Fruit fly (Drosophila melanogaster): ENCODE results near the gene Srx.

Srx gene

dm6 chrX:17878632-17879033, 21.9 kb downstream of the Srx start (continued):
- TF ChIP-seq corto (GFP tag; optimal IDR thresholded peaks at IDR 0.05), result peak; percentile 59
- TF ChIP-seq unc-4 (GFP tag; IDR thresholded peaks at IDR 0.05; ENCODE audit: partially characterized antibody), result peak; percentile 36; the same call in 1 of the 2 replicates
- 0 out of 3 replicates have a peak, but pooled peaks have one; percentile 14 for TF ChIP-seq CG34224 (GFP tag; IDR thresholded peaks at IDR 0.05; ENCODE audit: partially characterized antibody)
- no peak for TF ChIP-seq sima (GFP tag; optimal IDR thresholded peaks at IDR 0.05)
- peak; percentile 16 for TF ChIP-seq CG12769 (tag; optimal IDR thresholded peaks at IDR 0.05)
- TF ChIP-seq lola (GFP tag; optimal IDR thresholded peaks at IDR 0.05), result no peak
- TF ChIP-seq CG33557 (GFP tag; optimal IDR thresholded peaks at IDR 0.05), result no peak
- peak; percentile 46 for TF ChIP-seq CG8478 (optimal IDR thresholded peaks at IDR 0.05)
- peak; percentile 67 for TF ChIP-seq nom (GFP tag; optimal IDR thresholded peaks at IDR 0.05)
- no peak for TF ChIP-seq CG10267 (tag; optimal IDR thresholded peaks at IDR 0.05)
- TF ChIP-seq sr (GFP tag; IDR thresholded peaks at IDR 0.05), result peak; percentile 79
- no peak for TF ChIP-seq Sox102F (GFP tag; optimal IDR thresholded peaks at IDR 0.05)
- peak; percentile 33 for TF ChIP-seq lbe (GFP tag; optimal IDR thresholded peaks at IDR 0.05)
- TF ChIP-seq CG32767 (GFP tag; IDR thresholded peaks at IDR 0.05), result peak; percentile 45; the same call in 1 of the 2 replicates
- peak; percentile 48 for TF ChIP-seq sd (tag; optimal IDR thresholded peaks at IDR 0.05)
- peak; percentile 25 for TF ChIP-seq CG9727 (GFP tag; optimal IDR thresholded peaks at IDR 0.05)
- TF ChIP-seq ewg (GFP tag; optimal IDR thresholded peaks at IDR 0.05), result peak; percentile 50
- TF ChIP-seq CG10543 (GFP tag; optimal IDR thresholded peaks at IDR 0.05), result peak; percentile 21
- peak; percentile 10; the same call in 1 of the 4 replicates for TF ChIP-seq Dll (GFP tag; IDR thresholded peaks at IDR 0.05; ENCODE audit: partially characterized antibody)
- TF ChIP-seq CG32772 (GFP tag; IDR thresholded peaks at IDR 0.05), result peak; percentile 81
- TF ChIP-seq CG1832 (GFP tag; optimal IDR thresholded peaks at IDR 0.05), result peak; percentile 34
- TF ChIP-seq Dref (GFP tag; IDR thresholded peaks at IDR 0.05), result peak; percentile 42
- TF ChIP-seq dm (GFP tag; optimal IDR thresholded peaks at IDR 0.05), result peak; percentile 26
- TF ChIP-seq YL-1 (GFP tag; optimal IDR thresholded peaks at IDR 0.05), result peak; percentile 2
- peak; percentile 65 for TF ChIP-seq Drgx (GFP tag; IDR thresholded peaks at IDR 0.05)
- peak; percentile 56 for TF ChIP-seq CG17186 (GFP tag; optimal IDR thresholded peaks at IDR 0.05)
- no peak for TF ChIP-seq sim (GFP tag; IDR thresholded peaks at IDR 0.05)
- TF ChIP-seq Med (GFP tag), result peak; percentile 54
- TF ChIP-seq cg (GFP tag; optimal IDR thresholded peaks at IDR 0.05), result peak; percentile 91
- TF ChIP-seq Adf1 (GFP tag; IDR thresholded peaks at IDR 0.05), result peak; percentile 69
- TF ChIP-seq da (GFP tag; optimal IDR thresholded peaks at IDR 0.05), result no peak
- TF ChIP-seq E2f2 (GFP tag; IDR thresholded peaks at IDR 0.05), result peak; percentile 25; the same call in 1 of the 2 replicates
- peak; percentile 74 for TF ChIP-seq CG3163 (GFP tag; optimal IDR thresholded peaks at IDR 0.05)
- no peak for TF ChIP-seq prd (optimal IDR thresholded peaks at IDR 0.05)
- TF ChIP-seq prd (GFP tag; IDR thresholded peaks at IDR 0.05), result no peak
- no peak for TF ChIP-seq sug (tag; optimal IDR thresholded peaks at IDR 0.05)
- 0 out of 2 replicates have a peak, but pooled peaks have one; percentile 33 for TF ChIP-seq sna (GFP tag; IDR thresholded peaks at IDR 0.05; ENCODE audit: partially characterized antibody)
- 0 out of 2 replicates have a peak, but pooled peaks have one; percentile 24 for TF ChIP-seq CG4360 (GFP tag; IDR thresholded peaks at IDR 0.05)
- TF ChIP-seq Trl (optimal IDR thresholded peaks at IDR 0.05), result peak; percentile 86 to 91
- TF ChIP-seq Trl (GFP tag; optimal IDR thresholded peaks at IDR 0.05), result no peak
- no peak for TF ChIP-seq CG8388 (GFP tag; optimal IDR thresholded peaks at IDR 0.05)
- no peak for TF ChIP-seq CG4707 (GFP tag; optimal IDR thresholded peaks at IDR 0.05)
- TF ChIP-seq yki (optimal IDR thresholded peaks at IDR 0.05), result peak; percentile 67
